Fruit fly (Drosophila melanogaster) whole organism, embryonic: ENCODE results near the gene CG46270.

Source experiments
- CG12104 ChIP-seq: fragments of 200-800 bp; sonication (Bioruptor generic); optimal IDR thresholded peaks from 3 replicates; lab custom pipeline; 2016; ENCODE audit warnings: missing biosample characterization, missing genetic modification characterization
- CG4617 ChIP-seq: fragments of 200-800 bp; sonication (Bioruptor generic); optimal IDR thresholded peaks from 3 replicates; lab custom pipeline; 2016; ENCODE audit warnings: missing biosample characterization, missing genetic modification characterization, borderline replicate concordance
- CG6254 ChIP-seq: fragments of 200-800 bp; sonication (Bioruptor generic); optimal IDR thresholded peaks from 3 replicates; lab custom pipeline; 2017; ENCODE audit warnings: mild to moderate bottlenecking, missing biosample characterization, missing genetic modification reagents, missing genetic modification characterization
- CG6689 ChIP-seq: fragments of 200-800 bp; sonication (Bioruptor generic); IDR thresholded peaks from 2 replicates; pipeline ENCODE4 v1.3.6; 2022; ENCODE audit warnings: missing biosample characterization, missing genetic modification characterization
- CG8944 ChIP-seq: fragments of 200-800 bp; sonication (Bioruptor generic); optimal IDR thresholded peaks from 3 replicates; lab custom pipeline; 2016; ENCODE audit warnings: missing biosample characterization, missing genetic modification characterization
- Xbp1 ChIP-seq: fragments of 200-800 bp; sonication (Bioruptor generic); optimal IDR thresholded peaks from 3 replicates; lab custom pipeline; 2016; ENCODE audit warnings: missing biosample characterization, mild to moderate bottlenecking, missing genetic modification characterization
- her ChIP-seq: fragments of 200-800 bp; sonication (Bioruptor generic); optimal IDR thresholded peaks from 2 replicates; lab custom pipeline; 2016; ENCODE audit warnings: missing biosample characterization, missing genetic modification characterization
- p53 ChIP-seq: fragments of 200-800 bp; sonication (Bioruptor generic); optimal IDR thresholded peaks from 2 replicates; lab custom pipeline; 2016; ENCODE audit warnings: missing biosample characterization, missing genetic modification characterization
- sens ChIP-seq: fragments of 200-800 bp; sonication (Bioruptor generic); peaks from one replicate; lab custom pipeline; 2016; ENCODE audit warnings: missing biosample characterization, missing genetic modification characterization

dm6 chr3R:10389877-10390468, 38.3 kb downstream of the CG46270 start:
- TF ChIP-seq Xbp1 (GFP tag; lab: Kevin White, UChicago) (no peak), CG12104 (GFP tag; lab: Kevin White, UChicago) (no peak), CG6254 (GFP tag; lab: Kevin White, UChicago) (no peak), p53 (GFP tag; lab: Kevin White, UChicago) (no peak), CG6689 (GFP tag; lab: Robert Waterston, UW) (no peak), sens (no peak), CG4617 (no peak), her (GFP tag; lab: Kevin White, UChicago) (no peak), CG8944 (GFP tag; lab: Kevin White, UChicago) (no peak)
